Fruit fly (Drosophila melanogaster) whole organism, embryonic: Measurements from ENCODE around the gene Kmn1.

ENCODE experiments used
- CG1024 ChIP-seq: fragments of 200-800 bp; sonication (Bioruptor generic); IDR thresholded peaks from 2 replicates; pipeline ENCODE4 v1.3.6; 2022; ENCODE audit warnings: missing biosample characterization, missing genetic modification characterization
- CG16815 ChIP-seq: fragments of 200-800 bp; sonication (Bioruptor generic); optimal IDR thresholded peaks from 3 replicates; lab custom pipeline; 2017; ENCODE audit warnings: missing biosample characterization, mild to moderate bottlenecking, missing genetic modification characterization
- CG3995 ChIP-seq: fragments of 200-800 bp; sonication (Bioruptor generic); optimal IDR thresholded peaks from 3 replicates; lab custom pipeline; 2016; ENCODE audit warnings: missing biosample characterization, missing genetic modification characterization
- Hand ChIP-seq: fragments of 200-800 bp; sonication (Bioruptor generic); optimal IDR thresholded peaks from 2 replicates; lab custom pipeline; 2017; ENCODE audit warnings: mild to moderate bottlenecking, missing biosample characterization, missing genetic modification reagents, missing genetic modification characterization
- PHDP ChIP-seq: fragments of 200-800 bp; sonication (Bioruptor generic); optimal IDR thresholded peaks from 3 replicates; lab custom pipeline; 2018; ENCODE audit warnings: missing biosample characterization, mild to moderate bottlenecking, missing genetic modification characterization, moderate library complexity
- sens-2 ChIP-seq: fragments of 200-800 bp; sonication (Bioruptor generic); IDR thresholded peaks from 2 replicates; pipeline ENCODE4 v1.3.6; 2022; ENCODE audit warnings: missing biosample characterization, missing genetic modification characterization
- trh ChIP-seq: fragments of 200-800 bp; sonication (Bioruptor generic); optimal IDR thresholded peaks from 2 replicates; lab custom pipeline; 2016; ENCODE audit warnings: missing biosample characterization, missing genetic modification characterization

dm6 chrX:11556774-11557173 lies 15.5 kb downstream of the Kmn1 start:
- TF ChIP-seq trh (GFP tag; lab: Kevin White, UChicago) (no peak), CG3995 (no peak), CG1024 (GFP tag; lab: Robert Waterston, UW) (no peak), Hand (no peak), PHDP (no peak), CG16815 (no peak), sens-2 (no peak)
